Worm (Caenorhabditis elegans): ENCODE results near the gene ZK418.6.
A peak's percentile ranks its signal among the peaks of the same experiment; 100 is the strongest.

The ZK418.6 gene

ce11 chrIII:7076386-7076785 lies 2.3 kb downstream of the ZK418.6 start, which contains the start of gene ZK418.13:
TSS of gene ZK418.13 (minus strand) at chrIII:7076486.
- no peak for TF ChIP-seq Y75B8A.6 (GFP tag; IDR thresholded peaks at IDR 0.05)
- TF ChIP-seq lin-39 (tag; optimal IDR thresholded peaks at IDR 0.05) = no peak
- no peak for TF ChIP-seq arid-1 (GFP tag; conservative IDR thresholded peaks at IDR 0.05)
- no peak for TF ChIP-seq ztf-11 (tag; optimal IDR thresholded peaks at IDR 0.05)
- TF ChIP-seq ceh-28 (tag; optimal IDR thresholded peaks at IDR 0.05) = no peak
- no peak for TF ChIP-seq T26A8.4 (GFP tag; IDR thresholded peaks at IDR 0.05)
- TF ChIP-seq unc-62 (GFP tag; optimal IDR thresholded peaks at IDR 0.05 in 1 of 2) = no peak
- TF ChIP-seq unc-62 (tag; optimal IDR thresholded peaks at IDR 0.05) = no peak
- TF ChIP-seq hmg-1.1 (GFP tag; IDR thresholded peaks at IDR 0.05) = no peak
- no peak for TF ChIP-seq nhr-41 (GFP tag; IDR thresholded peaks at IDR 0.05)
- no peak for TF ChIP-seq mep-1 (tag; optimal IDR thresholded peaks at IDR 0.05)
- TF ChIP-seq nhr-10 (tag; optimal IDR thresholded peaks at IDR 0.05) = no peak
- no peak for TF ChIP-seq zfp-3 (GFP tag; conservative IDR thresholded peaks at IDR 0.05)
- no peak for TF ChIP-seq nhr-42 (GFP tag; IDR thresholded peaks at IDR 0.05)
- TF ChIP-seq duxl-1 (tag; optimal IDR thresholded peaks at IDR 0.05; ENCODE audit: poor library complexity) = no peak
- TF ChIP-seq sdz-12 (GFP tag; optimal IDR thresholded peaks at IDR 0.05) = no peak

ce11 chrIII:7073801-7074386 lies 4.7 kb downstream of the ZK418.6 start, which contains the start of gene ZK418.5:
TSS of gene ZK418.5 (minus strand) at chrIII:7073851.
- no peak for TF ChIP-seq ZK337.2 (GFP tag; IDR thresholded peaks at IDR 0.05)
- TF ChIP-seq F44E2.7 (GFP tag; IDR thresholded peaks at IDR 0.05) = no peak
- peak; percentile 95 for TF ChIP-seq dpl-1 (GFP tag; optimal IDR thresholded peaks at IDR 0.05)
- peak; percentile 50 for TF ChIP-seq nhr-6 (tag; optimal IDR thresholded peaks at IDR 0.05)
- peak; percentile 34 for TF ChIP-seq mep-1 (tag; optimal IDR thresholded peaks at IDR 0.05)
- TF ChIP-seq ceh-20 (GFP tag; IDR thresholded peaks at IDR 0.05) = no peak
- TF ChIP-seq hlh-30 (tag; optimal IDR thresholded peaks at IDR 0.05; ENCODE audit: insufficient read depth) = peak; percentile 54
- no peak for TF ChIP-seq ces-1 (GFP tag; optimal IDR thresholded peaks at IDR 0.05)
- TF ChIP-seq vab-7 (GFP tag; IDR thresholded peaks at IDR 0.05) = no peak
- no peak for TF ChIP-seq daf-16 (GFP tag; optimal IDR thresholded peaks at IDR 0.05)
- TF ChIP-seq daf-16 (tag; optimal IDR thresholded peaks at IDR 0.05) = peak; percentile 12
- no peak for TF ChIP-seq attf-4 (tag; optimal IDR thresholded peaks at IDR 0.05)
- peak; percentile 25 for TF ChIP-seq T20F7.1 (GFP tag; optimal IDR thresholded peaks at IDR 0.05)
- no peak for TF ChIP-seq nhr-77 (tag; optimal IDR thresholded peaks at IDR 0.05)
- peak in 1 of 2 experiments; percentile 92 for TF ChIP-seq unc-62 (GFP tag; optimal IDR thresholded peaks at IDR 0.05 in 1 of 2)
- TF ChIP-seq unc-62 (tag; optimal IDR thresholded peaks at IDR 0.05) = no peak
- peak; percentile 24 for TF ChIP-seq rbr-2 (tag; optimal IDR thresholded peaks at IDR 0.05)
- no peak for TF ChIP-seq arid-1 (GFP tag; conservative IDR thresholded peaks at IDR 0.05)
- TF ChIP-seq nhr-42 (GFP tag; IDR thresholded peaks at IDR 0.05) = no peak
- 0 out of 2 replicates have a peak, but pooled peaks have one; percentile 9 for TF ChIP-seq dmd-6 (GFP tag; IDR thresholded peaks at IDR 0.05)
- TF ChIP-seq pha-4 (GFP tag; IDR thresholded peaks at IDR 0.05) = no peak
- TF ChIP-seq pha-4 (tag; optimal IDR thresholded peaks at IDR 0.05) = no peak
- TF ChIP-seq nhr-28 (tag; optimal IDR thresholded peaks at IDR 0.05) = peak; percentile 29
- TF ChIP-seq ZK546.5 (tag; optimal IDR thresholded peaks at IDR 0.05) = no peak
- no peak for TF ChIP-seq F49E8.2 (tag; optimal IDR thresholded peaks at IDR 0.05; ENCODE audit: borderline replicate concordance)
- TF ChIP-seq lir-3 (tag; optimal IDR thresholded peaks at IDR 0.05) = no peak
- TF ChIP-seq hmg-1.1 (GFP tag; IDR thresholded peaks at IDR 0.05) = no peak
- no peak for TF ChIP-seq Y48G9A.11 (GFP tag; IDR thresholded peaks at IDR 0.05)
- TF ChIP-seq skn-1 (tag; optimal IDR thresholded peaks at IDR 0.05) = no peak
- peak; percentile 95 for TF ChIP-seq lin-38 (GFP tag; IDR thresholded peaks at IDR 0.05)
- TF ChIP-seq ceh-28 (tag; optimal IDR thresholded peaks at IDR 0.05) = no peak
